Fruit fly (Drosophila melanogaster): Measurements from ENCODE around the gene Stip1.

Stip1 gene

dm6 chr2L:277122-277671 is 17.7 kb upstream of the Stip1 start, which contains the start of gene smo (continued):
- TF ChIP-seq Xbp1 (GFP tag; optimal IDR thresholded peaks at IDR 0.05) = peak; percentile 56
- no peak for TF ChIP-seq danr (GFP tag; IDR thresholded peaks at IDR 0.05)
- no peak for TF ChIP-seq aop (GFP tag; IDR thresholded peaks at IDR 0.05)
- TF ChIP-seq CG17829 (tag; optimal IDR thresholded peaks at IDR 0.05) = peak; percentile 51
- TF ChIP-seq Hand (GFP tag; optimal IDR thresholded peaks at IDR 0.05) = no peak
- peak; percentile 62 for TF ChIP-seq CG2120 (GFP tag; optimal IDR thresholded peaks at IDR 0.05)
- TF ChIP-seq ash1 (GFP tag; optimal IDR thresholded peaks at IDR 0.05) = no peak
- no peak for TF ChIP-seq CG3726 (GFP tag; IDR thresholded peaks at IDR 0.05)
- no peak for TF ChIP-seq dati (GFP tag; IDR thresholded peaks at IDR 0.05)
- TF ChIP-seq onecut (GFP tag; IDR thresholded peaks at IDR 0.05) = no peak
- TF ChIP-seq oc (tag; optimal IDR thresholded peaks at IDR 0.05) = no peak
- TF ChIP-seq croc (GFP tag; conservative IDR thresholded peaks at IDR 0.05) = no peak
- TF ChIP-seq schlank (tag; optimal IDR thresholded peaks at IDR 0.05) = no peak
- TF ChIP-seq YL-1 (GFP tag; optimal IDR thresholded peaks at IDR 0.05) = peak; percentile 79
- no peak for TF ChIP-seq CG10543 (GFP tag; optimal IDR thresholded peaks at IDR 0.05)
- TF ChIP-seq fd3F (GFP tag; optimal IDR thresholded peaks at IDR 0.05) = no peak
- no peak for TF ChIP-seq Dip2 (GFP tag; IDR thresholded peaks at IDR 0.05)
- no peak for TF ChIP-seq peb (GFP tag; IDR thresholded peaks at IDR 0.05)
- peak; percentile 30 for TF ChIP-seq Antp (GFP tag; optimal IDR thresholded peaks at IDR 0.05)
- TF ChIP-seq ind (GFP tag; optimal IDR thresholded peaks at IDR 0.05) = peak; percentile 26
- no peak for TF ChIP-seq CG3407 (GFP tag; optimal IDR thresholded peaks at IDR 0.05)
- TF ChIP-seq ham (GFP tag; IDR thresholded peaks at IDR 0.05) = no peak
- TF ChIP-seq sr (GFP tag; IDR thresholded peaks at IDR 0.05) = no peak
- TF ChIP-seq CG6654 (GFP tag; optimal IDR thresholded peaks at IDR 0.05) = no peak
- peak; percentile 75 for TF ChIP-seq Doc3 (GFP tag; IDR thresholded peaks at IDR 0.05; ENCODE audit: partially characterized antibody)
- no peak for TF ChIP-seq CG17385 (GFP tag; optimal IDR thresholded peaks at IDR 0.05)
- no peak for TF ChIP-seq Oli (tag; optimal IDR thresholded peaks at IDR 0.05)
- no peak for TF ChIP-seq CG8388 (GFP tag; optimal IDR thresholded peaks at IDR 0.05)
- no peak for TF ChIP-seq CG18619 (GFP tag; optimal IDR thresholded peaks at IDR 0.05)
- no peak for TF ChIP-seq eyg (GFP tag; optimal IDR thresholded peaks at IDR 0.05)
- TF ChIP-seq CG34224 (GFP tag; IDR thresholded peaks at IDR 0.05; ENCODE audit: partially characterized antibody) = peak; percentile 80
- TF ChIP-seq Sox100B (GFP tag; optimal IDR thresholded peaks at IDR 0.05) = no peak
- TF ChIP-seq lbe (GFP tag; optimal IDR thresholded peaks at IDR 0.05) = no peak
- TF ChIP-seq CG32772 (GFP tag; IDR thresholded peaks at IDR 0.05) = no peak
- no peak for TF ChIP-seq CG16779 (GFP tag; IDR thresholded peaks at IDR 0.05)
- TF ChIP-seq wek (GFP tag; optimal IDR thresholded peaks at IDR 0.05) = no peak
- TF ChIP-seq tup (GFP tag; optimal IDR thresholded peaks at IDR 0.05) = no peak
- no peak for TF ChIP-seq D19B (GFP tag; optimal IDR thresholded peaks at IDR 0.05)
- no peak for TF ChIP-seq C15 (GFP tag; IDR thresholded peaks at IDR 0.05)
- TF ChIP-seq jing (GFP tag; optimal IDR thresholded peaks at IDR 0.05) = no peak
- TF ChIP-seq ap (GFP tag; IDR thresholded peaks at IDR 0.05) = no peak
- peak; percentile 84 for TF ChIP-seq D (optimal IDR thresholded peaks at IDR 0.05)
- no peak for TF ChIP-seq D (GFP tag; optimal IDR thresholded peaks at IDR 0.05)
- peak; percentile 16 for TF ChIP-seq CG8290 (GFP tag; optimal IDR thresholded peaks at IDR 0.05)
- TF ChIP-seq CG8290 (tag; optimal IDR thresholded peaks at IDR 0.05) = no peak
- TF ChIP-seq CG31365 (tag; optimal IDR thresholded peaks at IDR 0.05) = no peak
- peak in 1 of 2 experiments; percentile 19 for TF ChIP-seq crp (GFP tag; optimal IDR thresholded peaks at IDR 0.05)
- no peak for TF ChIP-seq odd (GFP tag; optimal IDR thresholded peaks at IDR 0.05)
- TF ChIP-seq ssp (GFP tag; IDR thresholded peaks at IDR 0.05) = peak; percentile 35
- TF ChIP-seq CG8765 (GFP tag; IDR thresholded peaks at IDR 0.05) = no peak
- TF ChIP-seq CG1792 (GFP tag; optimal IDR thresholded peaks at IDR 0.05) = no peak
- TF ChIP-seq psq (GFP tag; optimal IDR thresholded peaks at IDR 0.05) = no peak
